Worm (Caenorhabditis elegans): Measurements from ENCODE around the gene W05H9.4.

- TF ChIP-seq lin-13 (GFP tag; optimal IDR thresholded peaks at IDR 0.05) = peak; percentile 8
- TF ChIP-seq mdl-1 (tag; optimal IDR thresholded peaks at IDR 0.05) = peak; percentile 9 to 28
- TF ChIP-seq snpc-4 (tag; optimal IDR thresholded peaks at IDR 0.05) = no peak
- no peak for TF ChIP-seq aly-2 (tag; optimal IDR thresholded peaks at IDR 0.05)
- no peak for TF ChIP-seq nhr-11 (tag; optimal IDR thresholded peaks at IDR 0.05)
- TF ChIP-seq nhr-77 (tag; optimal IDR thresholded peaks at IDR 0.05) = no peak
- peak; percentile 11 for TF ChIP-seq ama-1 (optimal IDR thresholded peaks at IDR 0.05)
Observed at ce11 chrX:6250272-6250752, 13.1 kb upstream of the W05H9.4 start.

Measured in whole organism, L2 larva.